Fruit fly (Drosophila melanogaster) S2 (cell line): ENCODE measurements around the gene Fancm.

Source experiments
- CG8478 ChIP-seq: fragments of >200 bp; optimal IDR thresholded peaks from 2 replicates; lab custom pipeline; 2018
- CTCF ChIP-seq, 2 experiments: fragments of >200 bp; optimal IDR thresholded peaks; 2 replicates each; lab custom pipeline; 2018

Gene Fancm

DNA sequence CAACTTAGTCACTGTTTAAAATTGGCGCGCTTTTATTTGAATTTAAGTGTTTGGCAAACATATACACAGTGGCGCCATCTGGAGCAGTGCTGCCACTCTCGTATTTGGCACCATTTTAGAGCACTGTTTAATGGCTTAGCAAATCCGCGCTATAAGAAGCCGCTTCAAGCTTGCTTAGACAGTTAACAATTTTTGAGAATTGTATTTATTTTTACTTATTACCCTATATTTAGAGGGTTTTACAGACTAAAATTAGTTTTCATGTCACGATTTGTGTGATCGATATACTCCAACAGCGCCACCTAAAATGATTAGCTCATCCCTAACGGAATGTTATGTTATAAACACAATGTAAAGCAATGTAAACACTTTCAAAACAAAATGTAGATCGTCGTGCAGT, at the start of gene Fancm:
Fancm (plus strand) TSS at position 366 of the 400 bp plus-strand sequence.
- TF ChIP-seq CTCF (optimal IDR thresholded peaks at IDR 0.05; lab: Kevin White, UChicago) (peak; percentile 91 to 93), CG8478 (lab: Kevin White, UChicago) (no peak)

DNA sequence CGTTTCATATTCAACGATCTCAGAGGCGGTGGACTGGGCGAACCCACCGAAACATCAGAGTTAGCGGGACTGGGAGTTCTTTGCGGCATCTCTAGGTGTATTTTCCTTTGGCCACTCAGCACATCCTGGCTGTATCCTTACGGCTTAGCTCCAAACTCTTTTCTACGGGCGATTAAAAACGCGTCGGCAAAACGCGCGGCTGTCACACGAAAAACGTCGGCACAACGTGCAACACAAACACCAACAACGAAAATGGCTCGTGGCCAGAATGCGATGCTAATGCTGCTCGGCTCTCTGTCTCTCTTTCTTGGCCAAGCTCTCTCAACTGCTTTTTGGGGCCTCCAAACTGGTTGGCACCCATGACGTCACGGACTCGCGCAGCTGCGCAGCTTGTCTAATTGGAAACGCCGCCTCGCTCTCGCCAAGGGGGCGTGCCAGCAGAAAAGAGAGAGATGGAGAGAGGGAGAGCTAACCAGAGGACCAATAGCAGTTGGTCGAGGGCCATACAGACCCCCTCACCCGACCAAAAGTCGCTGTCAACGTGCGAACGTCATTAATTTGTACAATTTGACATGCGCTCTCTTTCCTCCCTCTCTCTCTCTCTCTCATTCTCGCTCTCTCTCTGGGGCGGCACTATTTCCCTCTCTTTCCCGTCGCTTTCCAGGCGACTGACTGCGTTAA, 48.1 kb upstream of the Fancm start, which contains the start of gene lbl:
lbl (minus strand) TSS at position 255 of the 681 bp plus-strand sequence.
- peak; percentile 59 for TF ChIP-seq CG8478 (lab: Kevin White, UChicago)
- TF ChIP-seq CTCF (optimal IDR thresholded peaks at IDR 0.05; lab: Kevin White, UChicago), result peak in 1 of 2 experiments; percentile 32

DNA sequence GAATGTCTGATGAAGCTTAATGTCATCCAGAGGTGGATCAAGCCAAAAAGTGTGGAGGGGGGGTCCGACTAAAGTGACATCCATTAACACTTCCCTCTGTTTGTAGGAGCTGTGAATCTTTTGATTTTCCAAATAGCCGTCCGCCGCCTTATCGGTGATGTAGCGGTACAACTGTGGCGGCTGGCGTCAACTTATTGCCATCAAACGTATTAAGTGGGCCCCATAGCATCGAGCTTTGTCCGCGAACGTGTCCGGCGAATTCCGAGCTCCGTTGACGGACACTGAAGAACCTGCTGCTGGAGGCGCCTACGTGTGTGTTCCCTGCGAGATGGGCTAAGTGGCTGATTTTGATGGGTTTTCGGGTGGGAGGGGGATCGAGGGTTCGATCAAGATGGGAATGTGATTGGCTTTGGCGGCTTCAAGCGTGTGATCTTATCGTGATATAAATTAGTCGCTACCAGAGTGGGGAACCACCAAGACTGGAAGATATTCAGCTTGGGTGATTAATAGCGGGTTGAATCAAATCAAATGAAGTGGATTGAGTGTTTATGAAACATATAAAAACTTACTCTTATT, 44.5 kb upstream of the Fancm start:
- no peak for TF ChIP-seq CG8478 (lab: Kevin White, UChicago)
- no peak for TF ChIP-seq CTCF (optimal IDR thresholded peaks at IDR 0.05; lab: Kevin White, UChicago)

DNA sequence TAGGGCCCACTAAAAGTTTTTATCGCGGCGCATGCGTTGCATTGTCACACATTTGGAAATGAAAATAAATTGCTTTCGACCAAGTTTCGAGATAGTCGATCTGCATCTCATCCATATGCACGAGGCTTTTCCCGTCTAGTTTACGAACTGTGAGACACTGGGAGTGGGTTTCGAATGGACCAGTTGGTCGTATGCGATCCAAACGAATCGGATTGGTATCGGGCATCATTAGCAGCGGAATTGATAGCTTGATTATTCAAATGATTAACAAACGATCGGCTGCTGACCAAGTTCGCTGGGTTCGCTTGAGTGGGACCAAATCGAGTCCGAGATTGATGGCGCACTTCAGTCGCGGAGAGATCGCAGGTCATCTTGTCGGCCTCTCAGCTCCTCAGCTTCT, 42.0 kb upstream of the Fancm start:
- TF ChIP-seq CG8478 (lab: Kevin White, UChicago), result no peak
- no peak for TF ChIP-seq CTCF (optimal IDR thresholded peaks at IDR 0.05; lab: Kevin White, UChicago)

DNA sequence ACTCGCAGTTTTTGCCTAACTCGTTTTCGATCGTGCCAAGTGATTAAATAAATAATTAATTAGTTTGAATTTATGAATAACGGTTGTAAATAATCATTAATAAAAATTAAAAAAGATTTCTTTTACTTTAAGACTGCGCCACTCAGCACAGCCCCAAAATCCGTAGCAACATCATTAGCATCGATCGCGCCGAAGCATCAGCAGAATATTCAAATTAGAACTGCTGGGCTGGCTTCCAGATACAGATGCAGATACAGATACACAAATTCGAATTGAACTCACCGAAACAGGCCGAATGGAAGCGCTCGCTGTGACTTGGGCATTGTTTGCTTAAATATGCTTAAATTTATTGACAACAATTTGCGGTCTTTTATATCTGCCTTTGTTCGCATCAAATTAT, 41.4 kb upstream of the Fancm start:
- TF ChIP-seq CG8478 (lab: Kevin White, UChicago), result no peak

DNA sequence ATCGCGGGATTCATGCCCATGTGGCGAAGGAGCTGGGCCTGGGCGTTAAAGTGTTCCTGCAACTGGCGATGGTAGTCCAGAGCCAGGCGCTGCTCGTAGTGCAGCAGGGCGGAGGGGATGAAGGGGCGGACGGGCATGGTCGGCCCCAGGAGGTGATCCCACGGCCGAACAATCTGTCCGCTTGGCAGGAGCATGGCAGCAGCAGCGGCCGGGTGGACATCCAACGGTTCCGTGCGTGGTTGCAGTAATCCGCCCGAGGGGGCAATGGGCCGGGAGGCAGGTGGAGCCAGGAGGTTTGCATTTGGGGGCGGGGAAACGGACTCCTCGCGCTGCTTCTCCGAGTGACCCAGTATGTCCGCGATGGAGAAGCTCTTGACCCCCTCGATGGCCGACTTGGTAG, 36.8 kb upstream of the Fancm start:
- no peak for TF ChIP-seq CG8478 (lab: Kevin White, UChicago)
- TF ChIP-seq CTCF (optimal IDR thresholded peaks at IDR 0.05; lab: Kevin White, UChicago), result no peak

DNA sequence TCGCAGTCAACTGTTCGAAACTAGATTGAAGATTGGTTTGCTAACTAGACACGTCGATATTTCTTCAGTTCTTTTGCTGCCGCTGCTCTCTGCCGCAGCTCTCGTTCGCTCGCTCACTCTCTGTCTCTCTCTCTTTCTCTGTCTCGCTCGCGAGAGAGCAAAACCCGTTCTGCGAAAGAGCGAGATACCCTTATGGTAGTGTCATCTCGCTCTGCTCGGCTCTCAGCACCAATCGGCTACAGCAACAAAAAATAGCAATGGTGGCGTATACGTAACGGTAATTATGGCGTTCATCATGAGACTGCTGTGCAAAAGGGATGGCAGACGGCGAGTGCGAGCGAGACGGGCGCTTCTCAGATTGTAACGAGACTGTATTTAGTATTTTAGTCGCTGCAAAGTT, 35.8 kb upstream of the Fancm start, which contains the start of gene lbe:
lbe (minus strand) TSS at position 204 of the 400 bp plus-strand sequence.
- TF ChIP-seq CTCF (optimal IDR thresholded peaks at IDR 0.05; lab: Kevin White, UChicago) (peak; percentile 60 to 66), CG8478 (lab: Kevin White, UChicago) (no peak)

DNA sequence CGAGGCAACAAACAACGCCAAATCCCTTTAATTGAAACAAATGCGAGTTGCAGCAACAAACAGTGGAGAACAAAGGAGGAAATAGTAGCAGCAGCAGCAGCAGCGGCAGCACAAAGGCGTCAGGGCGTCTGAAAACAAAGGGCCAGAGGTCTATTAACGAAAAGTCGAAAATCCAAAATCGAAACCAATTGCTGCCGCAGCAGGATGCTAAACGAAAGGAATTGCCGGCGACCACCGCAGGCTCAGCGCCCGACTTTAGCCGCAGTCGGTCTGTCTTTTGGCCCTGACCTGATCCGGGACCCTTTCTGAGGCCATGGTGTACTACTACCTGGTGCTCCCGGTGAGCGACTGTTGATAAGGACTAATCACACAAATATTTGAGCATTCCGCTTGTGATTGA, 34.5 kb upstream of the Fancm start:
- TF ChIP-seq CG8478 (lab: Kevin White, UChicago) (no peak), CTCF (optimal IDR thresholded peaks at IDR 0.05; lab: Kevin White, UChicago) (no peak)

DNA sequence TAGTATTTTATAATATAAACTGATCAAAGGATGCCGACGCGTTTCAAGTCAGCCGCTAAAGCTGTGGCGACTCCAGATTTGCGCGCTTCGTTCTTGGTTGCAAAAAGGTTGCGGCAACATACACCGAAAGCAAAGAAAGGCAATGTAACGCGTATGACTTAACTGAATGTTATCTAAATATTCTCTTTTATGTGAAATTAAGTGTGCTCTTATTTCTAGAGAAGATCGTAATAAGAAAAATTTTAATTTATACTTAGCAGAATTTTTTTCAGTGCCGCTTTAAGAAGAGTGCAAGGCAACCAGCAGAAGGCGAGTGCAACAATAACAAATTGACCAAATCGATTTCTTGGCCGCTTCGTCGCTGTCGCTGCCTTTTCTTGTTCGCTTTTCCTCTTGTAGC, 30.0 kb upstream of the Fancm start:
- TF ChIP-seq CTCF (optimal IDR thresholded peaks at IDR 0.05; lab: Kevin White, UChicago) (no peak), CG8478 (lab: Kevin White, UChicago) (no peak)

DNA sequence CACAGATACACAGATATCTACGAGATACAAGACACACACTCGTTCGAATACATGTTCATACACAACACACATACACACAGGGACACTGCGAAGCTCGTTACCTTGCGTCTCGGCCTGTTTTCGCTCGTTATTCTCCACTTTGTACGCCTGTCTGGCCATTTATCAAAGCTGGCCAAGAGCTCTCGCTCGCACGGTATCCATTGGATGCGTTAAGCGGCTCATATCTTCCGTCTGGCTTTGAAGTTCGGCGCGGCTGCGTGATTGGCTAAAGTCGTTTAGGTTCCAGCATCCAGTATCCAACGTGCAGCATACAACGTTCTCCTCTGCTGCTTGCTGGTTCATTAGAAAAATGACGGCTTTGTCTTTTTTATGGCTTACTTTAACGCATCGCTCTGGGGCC, 25.4 kb upstream of the Fancm start:
- TF ChIP-seq CG8478 (lab: Kevin White, UChicago), result no peak
- TF ChIP-seq CTCF (optimal IDR thresholded peaks at IDR 0.05; lab: Kevin White, UChicago), result no peak

DNA sequence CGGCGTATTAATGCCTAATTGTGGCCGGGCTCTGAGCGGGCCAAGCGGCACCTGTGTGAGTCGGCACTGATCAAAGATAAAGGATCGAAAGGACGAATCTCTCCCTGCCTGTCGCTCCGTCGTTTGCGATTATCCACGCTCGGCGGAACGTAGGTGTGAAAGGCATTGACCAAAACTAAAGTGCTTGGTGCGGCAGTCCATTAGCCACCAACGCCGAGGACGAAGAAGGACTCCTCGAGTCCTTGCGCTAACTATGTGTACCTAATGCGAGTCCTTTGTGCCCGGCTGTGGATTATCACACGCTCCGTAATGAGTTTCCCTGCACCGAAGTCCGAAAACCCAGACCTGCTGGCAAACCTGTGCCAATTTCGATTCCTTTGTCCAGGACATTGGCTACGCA, 23.7 kb upstream of the Fancm start:
- TF ChIP-seq CTCF (optimal IDR thresholded peaks at IDR 0.05; lab: Kevin White, UChicago), result no peak
- TF ChIP-seq CG8478 (lab: Kevin White, UChicago), result no peak

DNA sequence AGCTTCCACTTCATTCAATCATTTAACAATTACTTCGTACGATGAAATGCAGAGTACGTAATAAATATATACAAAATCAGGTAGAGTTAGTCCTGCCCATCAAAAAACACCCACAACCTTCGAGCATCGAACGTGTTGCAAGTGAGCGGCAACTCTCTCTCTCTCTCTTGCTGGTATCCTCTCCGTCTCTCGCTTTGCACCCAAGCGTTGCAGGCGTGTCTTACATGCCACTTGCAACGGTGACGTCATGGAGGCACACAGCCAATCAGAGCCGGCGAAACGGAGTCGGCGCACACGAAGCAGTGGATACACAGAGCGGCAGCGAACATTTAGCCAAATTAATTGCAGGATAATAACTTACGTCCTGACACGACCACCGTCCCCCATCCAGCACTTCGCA, 22.2 kb upstream of the Fancm start:
- TF ChIP-seq CG8478 (lab: Kevin White, UChicago) (no peak), CTCF (optimal IDR thresholded peaks at IDR 0.05; lab: Kevin White, UChicago) (no peak)

DNA sequence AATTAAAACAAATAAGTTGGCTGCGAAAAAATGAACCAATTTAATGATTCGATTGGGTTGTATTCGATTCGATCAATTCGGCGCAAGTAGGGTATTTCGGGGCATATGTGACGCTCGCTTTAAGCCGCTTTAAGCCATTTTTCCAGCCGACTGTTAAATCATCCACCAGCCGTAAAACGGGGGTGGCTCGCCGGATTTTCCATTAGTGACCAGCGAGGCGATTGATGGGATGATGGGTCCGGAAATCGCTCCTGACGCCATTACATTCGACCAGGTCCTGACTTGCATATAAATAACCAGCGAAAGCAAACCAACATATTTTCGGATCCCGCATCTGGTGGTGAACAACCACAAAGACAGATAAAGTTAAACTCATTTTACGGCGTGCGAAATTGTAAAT, 11.9 kb upstream of the Fancm start:
- TF ChIP-seq CG8478 (lab: Kevin White, UChicago), result no peak
- TF ChIP-seq CTCF (optimal IDR thresholded peaks at IDR 0.05; lab: Kevin White, UChicago), result no peak

DNA sequence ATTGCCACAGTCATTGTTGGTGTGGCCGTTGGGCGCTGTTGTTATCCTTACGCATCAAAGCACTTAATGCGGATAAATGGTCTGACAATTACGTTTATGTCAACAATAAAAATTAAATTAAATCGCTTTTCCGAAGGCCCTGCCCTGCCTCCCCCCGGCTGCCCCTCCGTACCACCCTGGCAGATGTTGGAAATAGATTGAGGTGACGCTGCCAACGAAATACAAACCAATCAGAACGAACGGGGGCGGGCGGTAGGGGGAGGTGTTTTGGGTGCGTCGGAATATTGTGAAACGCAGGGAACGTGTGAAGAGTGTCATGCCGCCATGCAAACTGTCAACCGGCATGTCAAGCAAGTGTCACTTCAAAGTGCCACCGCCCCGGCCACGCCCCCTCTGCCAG, 10.9 kb upstream of the Fancm start:
- TF ChIP-seq CTCF (optimal IDR thresholded peaks at IDR 0.05; lab: Kevin White, UChicago) (no peak), CG8478 (lab: Kevin White, UChicago) (no peak)

DNA sequence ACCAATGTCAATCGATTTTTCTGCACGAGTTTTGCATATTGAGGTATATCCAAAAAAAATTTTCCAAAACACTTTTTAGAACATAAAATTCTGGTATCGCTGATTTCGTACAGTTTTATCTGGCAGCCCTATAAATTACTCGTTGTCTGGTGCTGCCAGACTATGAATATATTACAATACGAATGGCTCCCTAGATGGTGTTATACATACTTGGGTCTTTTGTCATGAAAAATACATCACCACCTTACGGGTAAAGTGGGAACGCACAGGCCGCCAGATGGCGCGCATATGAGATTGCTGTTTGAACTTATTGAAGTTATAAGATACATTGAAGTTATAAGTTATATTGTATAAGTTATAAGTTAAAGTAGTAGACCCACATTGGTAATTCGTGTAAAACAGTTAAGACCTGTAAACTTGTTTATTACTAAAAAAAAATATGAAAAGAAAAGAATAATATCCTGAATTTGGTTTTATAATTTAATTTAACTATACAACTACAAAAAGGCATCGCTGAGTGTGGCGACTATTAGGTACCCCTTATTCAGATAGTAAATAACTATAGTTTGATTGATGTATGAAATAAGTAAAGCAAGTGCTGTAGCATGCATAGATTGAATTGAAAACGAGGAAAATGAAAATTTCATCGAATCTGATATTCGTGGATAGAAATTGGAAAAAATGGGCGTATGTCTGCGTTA, 5.7 kb downstream of the Fancm start:
- TF ChIP-seq CTCF (optimal IDR thresholded peaks at IDR 0.05; lab: Kevin White, UChicago) (peak; percentile 96 to 99), CG8478 (lab: Kevin White, UChicago) (no peak)
